Worm (Caenorhabditis elegans) whole organism, L4/young adult: ENCODE measurements around the gene dif-1.

Source experiments
- W03F9.2 ChIP-seq: fragments of 150-350 bp; optimal IDR thresholded peaks from 2 replicates; lab custom pipeline; 2014; ENCODE audit warnings: missing biosample characterization, missing genetic modification characterization
- dao-5 ChIP-seq: sonication (generic microtip); optimal IDR thresholded peaks from 2 replicates; lab custom pipeline; 2016; ENCODE audit warnings: missing genotype, missing genetic modification characterization, moderate library complexity, missing compliant biosample characterization

DNA sequence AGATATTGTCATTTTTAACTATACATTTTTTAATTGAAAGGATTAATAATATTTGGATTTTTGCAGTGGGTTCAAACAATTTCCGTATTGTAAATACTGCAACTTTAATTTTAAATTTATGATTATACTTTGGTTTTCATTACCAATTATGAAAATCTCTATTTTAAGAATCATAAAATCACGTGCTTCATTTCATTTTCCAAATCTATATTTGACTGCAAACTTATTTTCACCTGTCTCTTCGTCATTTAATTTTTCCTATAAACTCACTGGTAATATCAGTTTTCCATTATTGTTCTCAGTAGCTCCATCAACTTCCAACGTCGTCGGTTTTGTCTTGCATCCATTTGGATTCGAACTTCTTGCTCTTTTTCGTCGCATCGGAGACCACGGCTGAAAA lies 20.4 kb downstream of the dif-1 start, which contains the start of gene R05G6.1:
- no peak for TF ChIP-seq W03F9.2 (tag; lab: Kevin White, UChicago)
- no peak for TF ChIP-seq dao-5 (tag; lab: Kevin White, UChicago)
